Fruit fly (Drosophila melanogaster) whole organism, embryonic: Measurements from ENCODE around the gene CG6927.
A peak's percentile ranks its signal among the peaks of the same experiment; 100 is the strongest.

ENCODE experiments used
- Bdp1 ChIP-seq: fragments of 200-800 bp; sonication (Bioruptor generic); optimal IDR thresholded peaks from 3 replicates; lab custom pipeline; 2016; ENCODE audit warnings: missing biosample characterization, missing genetic modification characterization
- CG10366 ChIP-seq: fragments of 200-800 bp; sonication (Bioruptor generic); IDR thresholded peaks from 2 replicates; pipeline ENCODE4 v1.3.6; 2022; ENCODE audit warnings: missing biosample characterization, missing genetic modification characterization
- CG10565 ChIP-seq: fragments of 200-800 bp; sonication (Bioruptor generic); optimal IDR thresholded peaks from 3 replicates; lab custom pipeline; 2016; ENCODE audit warnings: missing biosample characterization, mild to moderate bottlenecking, missing genetic modification characterization
- CG12104 ChIP-seq: fragments of 200-800 bp; sonication (Bioruptor generic); optimal IDR thresholded peaks from 3 replicates; lab custom pipeline; 2016; ENCODE audit warnings: missing biosample characterization, missing genetic modification characterization
- CG12744 ChIP-seq: fragments of 200-800 bp; sonication (Bioruptor generic); optimal IDR thresholded peaks from 2 replicates; lab custom pipeline; 2016; ENCODE audit warnings: missing biosample characterization, missing genetic modification characterization
- CG14050 ChIP-seq: fragments of 200-800 bp; sonication (Bioruptor generic); IDR thresholded peaks from 3 replicates; pipeline ENCODE4 v1.3.6; 2022; ENCODE audit warnings: missing biosample characterization, missing genetic modification characterization
- CG17912 ChIP-seq: fragments of 200-800 bp; sonication (Bioruptor generic); optimal IDR thresholded peaks from 2 replicates; lab custom pipeline; 2018; ENCODE audit warnings: missing biosample characterization, mild to moderate bottlenecking, missing genetic modification characterization
- CG18011 ChIP-seq: fragments of 200-800 bp; sonication (Bioruptor generic); optimal IDR thresholded peaks from 2 replicates; lab custom pipeline; 2017; ENCODE audit warnings: missing biosample characterization, missing genetic modification characterization, mild to moderate bottlenecking, moderate library complexity, missing genotype
- CG31388 ChIP-seq: fragments of 200-800 bp; sonication (Bioruptor generic); optimal IDR thresholded peaks from 2 replicates; lab custom pipeline; 2016; ENCODE audit warnings: missing biosample characterization, missing genetic modification characterization
- CG32532 ChIP-seq: fragments of 200-800 bp; sonication (Bioruptor generic); IDR thresholded peaks from 2 replicates; pipeline ENCODE4 v1.3.6; 2022; ENCODE audit warnings: missing biosample characterization, missing genetic modification characterization
- CG32772 ChIP-seq: fragments of 200-800 bp; sonication (Bioruptor generic); IDR thresholded peaks from 2 replicates; pipeline ENCODE4 v1.3.6; 2022; ENCODE audit warnings: missing biosample characterization, missing genetic modification characterization
- CG3995 ChIP-seq: fragments of 200-800 bp; sonication (Bioruptor generic); optimal IDR thresholded peaks from 3 replicates; lab custom pipeline; 2016; ENCODE audit warnings: missing biosample characterization, missing genetic modification characterization
- CG42726 ChIP-seq: fragments of 200-800 bp; sonication (Bioruptor generic); IDR thresholded peaks from 2 replicates; pipeline ENCODE4 v1.3.6; 2022; ENCODE audit warnings: missing biosample characterization, missing genetic modification characterization; ENCODE audit not compliant: partially characterized antibody
- CG4404 ChIP-seq: fragments of 200-800 bp; sonication (Bioruptor generic); IDR thresholded peaks from 2 replicates; pipeline ENCODE4 v1.3.6; 2022; ENCODE audit warnings: missing biosample characterization, missing genetic modification characterization
- CG6254 ChIP-seq: fragments of 200-800 bp; sonication (Bioruptor generic); optimal IDR thresholded peaks from 3 replicates; lab custom pipeline; 2017; ENCODE audit warnings: mild to moderate bottlenecking, missing biosample characterization, missing genetic modification reagents, missing genetic modification characterization
- CG6813 ChIP-seq: fragments of 200-800 bp; sonication (Bioruptor generic); optimal IDR thresholded peaks from 2 replicates; lab custom pipeline; 2017; ENCODE audit warnings: missing biosample characterization, missing genetic modification characterization, mild to moderate bottlenecking, moderate library complexity, missing genetic modification reagents
- CG9876 ChIP-seq: fragments of 200-800 bp; sonication (Bioruptor generic); optimal IDR thresholded peaks from 2 replicates; lab custom pipeline; 2016; ENCODE audit warnings: missing biosample characterization, missing genetic modification characterization
- Camta ChIP-seq: fragments of 200-800 bp; sonication (Bioruptor generic); optimal IDR thresholded peaks from 2 replicates; lab custom pipeline; 2016; ENCODE audit warnings: missing biosample characterization, missing genetic modification characterization
- Hey ChIP-seq: fragments of 200-800 bp; sonication (Bioruptor generic); optimal IDR thresholded peaks from 3 replicates; lab custom pipeline; 2018; ENCODE audit warnings: missing biosample characterization, mild to moderate bottlenecking, missing genetic modification characterization
- Jarid2 ChIP-seq: fragments of 200-800 bp; sonication (Bioruptor generic); optimal IDR thresholded peaks from 3 replicates; lab custom pipeline; 2017; ENCODE audit warnings: mild to moderate bottlenecking, missing biosample characterization, missing genetic modification reagents, missing genetic modification characterization
- Mes4 ChIP-seq: fragments of 200-800 bp; sonication (Bioruptor generic); optimal IDR thresholded peaks from 2 replicates; lab custom pipeline; 2016; ENCODE audit warnings: missing biosample characterization, missing genetic modification characterization
- Nf-YB ChIP-seq: fragments of 200-800 bp; sonication (Bioruptor generic); optimal IDR thresholded peaks from 3 replicates; lab custom pipeline; 2019; ENCODE audit warnings: missing biosample characterization, mild to moderate bottlenecking, missing genetic modification characterization, moderate library complexity
- NfI ChIP-seq: fragments of 200-800 bp; sonication (Bioruptor generic); optimal IDR thresholded peaks from 3 replicates; lab custom pipeline; 2018; ENCODE audit warnings: missing biosample characterization, mild to moderate bottlenecking, missing genetic modification characterization, moderate library complexity
- Oli ChIP-seq: fragments of 200-800 bp; sonication (Bioruptor generic); optimal IDR thresholded peaks from 2 replicates; lab custom pipeline; 2018; ENCODE audit warnings: missing biosample characterization, mild to moderate bottlenecking, missing genetic modification characterization, moderate library complexity
- Poxn ChIP-seq: fragments of 200-800 bp; sonication (Bioruptor generic); IDR thresholded peaks from 2 replicates; pipeline ENCODE4 v1.3.6; 2022; ENCODE audit warnings: missing biosample characterization, missing genetic modification characterization
- ase ChIP-seq: fragments of 200-800 bp; sonication (Bioruptor generic); IDR thresholded peaks from 3 replicates; pipeline ENCODE4 v1.3.6; 2022; ENCODE audit warnings: missing biosample characterization, missing genetic modification characterization
- ato ChIP-seq: fragments of 200-800 bp; sonication (Bioruptor generic); IDR thresholded peaks from 2 replicates; pipeline ENCODE4 v1.3.6; 2022; ENCODE audit warnings: missing biosample characterization, missing genetic modification characterization; ENCODE audit not compliant: partially characterized antibody
- cato ChIP-seq: fragments of 200-800 bp; sonication (Bioruptor generic); optimal IDR thresholded peaks from 2 replicates; lab custom pipeline; 2016; ENCODE audit warnings: missing biosample characterization, missing genetic modification characterization, borderline replicate concordance
- chif ChIP-seq, 2 experiments: fragments of 200-800 bp; sonication (Bioruptor generic); optimal IDR thresholded peaks; 3 replicates each; lab custom pipeline; 2016; ENCODE audit warnings: missing biosample characterization in 2 of 2, missing genetic modification characterization in 2 of 2
- crol ChIP-seq: fragments of 200-800 bp; sonication (Bioruptor generic); IDR thresholded peaks from 2 replicates; pipeline ENCODE4 v1.3.6; 2022; ENCODE audit warnings: missing biosample characterization, missing genetic modification characterization
- da ChIP-seq: fragments of 200-800 bp; sonication (Bioruptor generic); optimal IDR thresholded peaks from 2 replicates; lab custom pipeline; 2016; ENCODE audit warnings: missing biosample characterization, missing genetic modification characterization
- ewg ChIP-seq: fragments of 200-800 bp; sonication (Bioruptor generic); optimal IDR thresholded peaks from 3 replicates; lab custom pipeline; 2017; ENCODE audit warnings: mild to moderate bottlenecking, missing biosample characterization, missing genetic modification reagents, missing genetic modification characterization
- gfzf ChIP-seq: fragments of 200-800 bp; sonication (Bioruptor generic); optimal IDR thresholded peaks from 2 replicates; lab custom pipeline; 2016; ENCODE audit warnings: missing biosample characterization, mild to moderate bottlenecking, missing genetic modification characterization, moderate library complexity
- grau ChIP-seq: fragments of 200-800 bp; optimal IDR thresholded peaks from 3 replicates; lab custom pipeline; 2019; ENCODE audit warnings: missing biosample characterization, mild to moderate bottlenecking, missing genetic modification characterization, moderate library complexity
- hbn ChIP-seq: fragments of 200-800 bp; sonication (Bioruptor generic); IDR thresholded peaks from 2 replicates; pipeline ENCODE4 v1.3.6; 2022; ENCODE audit warnings: missing biosample characterization, missing genetic modification characterization; ENCODE audit not compliant: partially characterized antibody
- her ChIP-seq: fragments of 200-800 bp; sonication (Bioruptor generic); optimal IDR thresholded peaks from 2 replicates; lab custom pipeline; 2016; ENCODE audit warnings: missing biosample characterization, missing genetic modification characterization
- hth ChIP-seq: fragments of >200 bp; optimal IDR thresholded peaks from 2 replicates; lab custom pipeline; 2017; ENCODE audit warnings: inconsistent platforms
- ind ChIP-seq: fragments of 200-800 bp; sonication (Bioruptor generic); optimal IDR thresholded peaks from 3 replicates; lab custom pipeline; 2016; ENCODE audit warnings: missing biosample characterization, missing genetic modification characterization
- maf-S ChIP-seq: fragments of 200-800 bp; sonication (Bioruptor generic); optimal IDR thresholded peaks from 2 replicates; lab custom pipeline; 2016; ENCODE audit warnings: missing biosample characterization, missing genetic modification characterization
- mirr ChIP-seq: fragments of 200-800 bp; sonication (Bioruptor generic); optimal IDR thresholded peaks from 3 replicates; lab custom pipeline; 2018; ENCODE audit warnings: missing biosample characterization, mild to moderate bottlenecking, missing genetic modification characterization
- otp ChIP-seq: fragments of 200-800 bp; sonication (Bioruptor generic); IDR thresholded peaks from 3 replicates; pipeline ENCODE4, ENCODE4 v1.3.6; 2022; ENCODE audit warnings: missing biosample characterization, missing genetic modification characterization
- pan ChIP-seq, 4 experiments: fragments of >200 bp in 3 of 4; fragments of 200-800 bp in 1 of 4; sonication (Bioruptor generic) in 1 of 4; optimal IDR thresholded peaks in 3 of 4; IDR thresholded peaks in 1 of 4; 2 replicates each; pipeline versions ENCODE4 v1.3.6 to Lab custom; 2017 to 2022; ENCODE audit warnings: missing biosample characterization in 2 of 4, missing genetic modification characterization in 2 of 4, mixed read lengths in 1 of 4
- scrt ChIP-seq: fragments of 200-800 bp; sonication (Bioruptor generic); optimal IDR thresholded peaks from 2 replicates; lab custom pipeline; 2018; ENCODE audit warnings: missing biosample characterization, mild to moderate bottlenecking, missing genetic modification characterization, moderate library complexity
- sisA ChIP-seq: fragments of 200-800 bp; sonication (Bioruptor generic); IDR thresholded peaks from 2 replicates; pipeline ENCODE4 v1.3.6; 2022; ENCODE audit warnings: missing biosample characterization, missing genetic modification characterization
- sna ChIP-seq: fragments of 200-800 bp; sonication (Bioruptor generic); IDR thresholded peaks from 2 replicates; pipeline ENCODE4 v1.3.6; 2022; ENCODE audit warnings: missing biosample characterization, missing genetic modification characterization; ENCODE audit not compliant: partially characterized antibody
- sr ChIP-seq: fragments of 200-800 bp; sonication (Bioruptor generic); IDR thresholded peaks from 3 replicates; pipeline ENCODE4 v1.3.6; 2022; ENCODE audit warnings: missing biosample characterization, missing genetic modification characterization
- stwl ChIP-seq: fragments of 200-800 bp; sonication (Bioruptor generic); optimal IDR thresholded peaks from 3 replicates; lab custom pipeline; 2018; ENCODE audit warnings: missing biosample characterization, mild to moderate bottlenecking, missing genetic modification characterization, moderate library complexity
- tna ChIP-seq: fragments of 200-800 bp; sonication (Bioruptor generic); IDR thresholded peaks from 2 replicates; pipeline ENCODE4 v1.3.6; 2022; ENCODE audit warnings: missing biosample characterization, missing genetic modification characterization; ENCODE audit not compliant: partially characterized antibody
- vnd ChIP-seq: fragments of 200-800 bp; sonication (Bioruptor generic); IDR thresholded peaks from 3 replicates; pipeline ENCODE4 v1.3.6; 2022; ENCODE audit warnings: missing biosample characterization, missing genetic modification characterization; ENCODE audit not compliant: partially characterized antibody

Gene CG6927

DNA sequence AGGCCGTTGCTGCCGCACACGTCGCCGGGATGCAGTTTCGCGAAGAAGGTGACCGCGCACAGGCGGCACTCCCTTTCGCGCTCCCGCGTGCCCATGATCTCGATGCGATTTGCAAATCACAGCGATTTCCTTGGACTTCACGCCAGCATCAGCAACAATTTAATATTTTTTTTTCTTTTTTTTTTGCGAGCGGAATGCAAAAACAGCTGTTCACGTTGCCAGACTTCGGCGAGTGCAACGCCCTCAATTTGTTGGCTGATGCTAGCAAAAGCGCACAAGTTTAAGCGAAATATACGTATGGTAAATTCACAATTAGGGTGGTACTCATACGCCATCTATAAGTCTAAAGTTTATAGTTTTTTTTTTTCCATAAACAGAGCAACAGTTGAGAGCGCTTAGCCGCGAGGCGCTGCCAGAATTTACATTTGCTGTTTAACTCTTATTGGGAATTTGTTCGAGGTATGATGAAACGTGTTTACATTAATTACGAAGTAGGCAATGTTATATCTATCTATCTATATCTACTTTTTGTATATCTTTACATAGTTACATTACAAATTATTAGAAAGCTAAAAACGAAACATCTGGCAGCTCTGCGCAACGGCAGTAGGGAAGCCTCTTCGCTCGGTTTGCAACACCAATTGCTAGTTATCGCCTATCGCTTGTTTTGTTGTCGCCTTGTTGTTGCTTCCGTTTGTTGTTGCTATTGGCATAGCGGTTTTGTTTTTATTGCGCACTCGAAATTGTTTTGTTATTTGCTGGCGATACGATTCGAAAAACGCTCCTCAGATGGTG is 11.7 kb downstream of the CG6927 start, which contains the start of the genes CG4041 and Hgsnat (continued):
- TF ChIP-seq her: no peak
- peak; percentile 90 for TF ChIP-seq CG32772
- TF ChIP-seq Hey (tag; lab: Kevin White, UChicago): no peak
- no peak for TF ChIP-seq Nf-YB (GFP tag; lab: Kevin White, UChicago)
- TF ChIP-seq NfI (GFP tag; lab: Kevin White, UChicago): no peak
- TF ChIP-seq CG32532 (GFP tag; lab: Robert Waterston, UW): no peak
- TF ChIP-seq scrt (GFP tag; lab: Kevin White, UChicago): peak; percentile 65
- TF ChIP-seq CG10366 (GFP tag; lab: Robert Waterston, UW): no peak
- no peak for TF ChIP-seq Mes4
- peak; percentile 60 for TF ChIP-seq stwl (tag; lab: Kevin White, UChicago)
- no peak for TF ChIP-seq CG4404 (GFP tag; lab: Robert Waterston, UW)
- TF ChIP-seq CG6254 (GFP tag; lab: Kevin White, UChicago): no peak
- TF ChIP-seq CG12104 (GFP tag; lab: Kevin White, UChicago): no peak
- no peak for TF ChIP-seq CG42726 (GFP tag; lab: Robert Waterston, UW)
- no peak for TF ChIP-seq ewg (GFP tag; lab: Kevin White, UChicago)
- TF ChIP-seq maf-S (GFP tag; lab: Kevin White, UChicago): no peak
- no peak for TF ChIP-seq pan (optimal IDR thresholded peaks at IDR 0.05; lab: Kevin White, UChicago)
- TF ChIP-seq pan (GFP tag; optimal IDR thresholded peaks at IDR 0.05 in 1 of 2, IDR thresholded peaks at IDR 0.05 in 1 of 2): no peak
- TF ChIP-seq CG12744 (GFP tag; lab: Kevin White, UChicago): no peak
- TF ChIP-seq Jarid2 (GFP tag; lab: Kevin White, UChicago): no peak
- TF ChIP-seq sna (GFP tag; lab: Robert Waterston, UW): no peak
- no peak for TF ChIP-seq Oli
- no peak for TF ChIP-seq hbn (GFP tag; lab: Robert Waterston, UW)
- no peak for TF ChIP-seq crol (GFP tag; lab: Robert Waterston, UW)
- no peak for TF ChIP-seq ind (GFP tag; lab: Kevin White, UChicago)
- TF ChIP-seq CG17912 (GFP tag; lab: Kevin White, UChicago): no peak
- no peak for TF ChIP-seq mirr (GFP tag; lab: Kevin White, UChicago)
- TF ChIP-seq sr (GFP tag; lab: Robert Waterston, UW): no peak
- TF ChIP-seq CG3995 (GFP tag; lab: Kevin White, UChicago): no peak
- TF ChIP-seq CG9876 (GFP tag; lab: Kevin White, UChicago): no peak
- peak; percentile 13 for TF ChIP-seq Bdp1 (GFP tag; lab: Kevin White, UChicago)
- TF ChIP-seq vnd (GFP tag; lab: Robert Waterston, UW): no peak
- no peak for TF ChIP-seq otp (GFP tag; lab: Robert Waterston, UW)
- peak; percentile 29 for TF ChIP-seq gfzf (GFP tag; lab: Kevin White, UChicago)
- TF ChIP-seq CG18011 (GFP tag; lab: Kevin White, UChicago): no peak
- no peak for TF ChIP-seq ase (GFP tag; lab: Robert Waterston, UW)
- TF ChIP-seq ato (GFP tag; lab: Robert Waterston, UW): no peak
- no peak for TF ChIP-seq CG31388 (GFP tag; lab: Kevin White, UChicago)
- TF ChIP-seq cato: no peak
- no peak for TF ChIP-seq CG14050 (GFP tag; lab: Robert Waterston, UW)
- TF ChIP-seq hth: no peak
- no peak for TF ChIP-seq Camta (GFP tag; lab: Kevin White, UChicago)
- TF ChIP-seq tna (GFP tag; lab: Robert Waterston, UW): no peak
- TF ChIP-seq da (GFP tag; lab: Kevin White, UChicago): no peak
- TF ChIP-seq Poxn (GFP tag; lab: Robert Waterston, UW): no peak
- TF ChIP-seq grau (tag; lab: Kevin White, UChicago): no peak
- no peak for TF ChIP-seq CG10565 (GFP tag; lab: Kevin White, UChicago)
- TF ChIP-seq CG6813: no peak
- TF ChIP-seq sisA: peak; percentile 19; the same call in 1 of the 2 replicates
- no peak for TF ChIP-seq chif (GFP tag; optimal IDR thresholded peaks at IDR 0.05; lab: Kevin White, UChicago)
